Worm (Caenorhabditis elegans): Measurements from ENCODE around the gene Y71H2AM.12.

- TF ChIP-seq ztf-29 (GFP tag; IDR thresholded peaks at IDR 0.05) = no peak
- TF ChIP-seq flt-1 (GFP tag; IDR thresholded peaks at IDR 0.05) = no peak
- no peak for TF ChIP-seq tab-1 (GFP tag; IDR thresholded peaks at IDR 0.05)
- TF ChIP-seq med-1 (GFP tag; optimal IDR thresholded peaks at IDR 0.05; ENCODE audit: insufficient read depth) = no peak
- TF ChIP-seq ref-1 (GFP tag; conservative IDR thresholded peaks at IDR 0.05) = no peak
- no peak for TF ChIP-seq klf-2 (GFP tag; conservative IDR thresholded peaks at IDR 0.05)
- no peak for TF ChIP-seq ztf-23 (GFP tag; IDR thresholded peaks at IDR 0.05)
Observed at ce11 chrIII:2759308-2759707, 25.4 kb upstream of the Y71H2AM.12 start.
